Fruit fly (Drosophila melanogaster) S2 (cell line): Measurements from ENCODE around the gene SLIRP2.

Source experiments
- CG8478 ChIP-seq: fragments of >200 bp; optimal IDR thresholded peaks from 2 replicates; lab custom pipeline; 2018
- CTCF ChIP-seq, 2 experiments: fragments of >200 bp; optimal IDR thresholded peaks; 2 replicates each; lab custom pipeline; 2018

- TF ChIP-seq CTCF (optimal IDR thresholded peaks at IDR 0.05; lab: Kevin White, UChicago): no peak
- TF ChIP-seq CG8478 (lab: Kevin White, UChicago): no peak
Observed at dm6 chr3R:8686446-8686845, 35.6 kb downstream of the SLIRP2 start.
